Worm (Caenorhabditis elegans) whole organism, young adult: ENCODE results near the gene cab-1.

Source experiments
- B0336.3 ChIP-seq: fragments of 200-800 bp; sonication (Bioruptor generic); IDR thresholded peaks from 2 replicates; pipeline ENCODE4 v1.3.6; 2022; ENCODE audit warnings: missing genetic modification characterization, missing compliant biosample characterization
- C06A6.2 ChIP-seq: fragments of 200-800 bp; sonication (Bioruptor generic); conservative IDR thresholded peaks from 2 replicates; pipeline ENCODE4 v1.3.6; 2022; ENCODE audit warnings: missing genetic modification characterization, missing compliant biosample characterization
- F23B12.7 ChIP-seq: sonication (generic microtip); optimal IDR thresholded peaks from 2 replicates; lab custom pipeline; 2017; ENCODE audit warnings: missing genetic modification characterization, mild to moderate bottlenecking, missing compliant biosample characterization, antibody characterized with exemption, moderate library complexity; ENCODE audit not compliant: insufficient read depth
- F55B11.4 ChIP-seq: sonication (generic microtip); optimal IDR thresholded peaks from 2 replicates; lab custom pipeline; 2016; ENCODE audit warnings: missing compliant biosample characterization, missing genetic modification characterization, borderline replicate concordance; ENCODE audit not compliant: insufficient read depth
- T26A5.8 ChIP-seq: sonication (generic microtip); optimal IDR thresholded peaks from 2 replicates; lab custom pipeline; 2016; ENCODE audit warnings: missing genetic modification characterization, missing compliant biosample characterization
- Y95B8A.8 ChIP-seq: fragments of 200-800 bp; sonication (Bioruptor generic); IDR thresholded peaks from 2 replicates; pipeline ENCODE4 v1.3.6; 2022; ENCODE audit warnings: missing genetic modification reagents, missing genetic modification characterization, missing compliant biosample characterization
- akir-1 ChIP-seq: fragments of 200-800 bp; sonication (Bioruptor generic); optimal IDR thresholded peaks from 2 replicates; lab custom pipeline; 2018; ENCODE audit warnings: mild to moderate bottlenecking, missing genetic modification characterization, moderate library complexity, missing compliant biosample characterization
- aptf-3 ChIP-seq: fragments of 200-800 bp; sonication (Bioruptor generic); IDR thresholded peaks from 2 replicates; pipeline ENCODE4 v1.3.6; 2022; ENCODE audit warnings: missing genetic modification characterization, missing compliant biosample characterization
- athp-1 ChIP-seq: sonication (generic microtip); optimal IDR thresholded peaks from 2 replicates; lab custom pipeline; 2017; ENCODE audit warnings: mild to moderate bottlenecking, missing genetic modification characterization, missing compliant biosample characterization
- attf-5 ChIP-seq: fragments of 200-800 bp; sonication (Bioruptor generic); optimal IDR thresholded peaks from 2 replicates; lab custom pipeline; 2018; ENCODE audit warnings: mild to moderate bottlenecking, missing genetic modification characterization, missing compliant biosample characterization
- bed-1 ChIP-seq: fragments of 200-800 bp; sonication (Bioruptor generic); IDR thresholded peaks from 2 replicates; pipeline ENCODE4 v1.3.6; 2022; ENCODE audit warnings: missing genetic modification reagents, missing genetic modification characterization, missing compliant biosample characterization
- bed-2 ChIP-seq: fragments of 200-800 bp; sonication (Bioruptor generic); IDR thresholded peaks from 2 replicates; pipeline ENCODE4 v1.3.6; 2022; ENCODE audit warnings: missing genetic modification reagents, missing genetic modification characterization, missing compliant biosample characterization
- ceh-27 ChIP-seq: fragments of 200-800 bp; sonication (Bioruptor generic); optimal IDR thresholded peaks from 2 replicates; lab custom pipeline; 2018; ENCODE audit warnings: mild to moderate bottlenecking, missing genetic modification characterization, moderate library complexity, missing compliant biosample characterization
- ceh-58 ChIP-seq: fragments of 200-800 bp; sonication (Bioruptor generic); IDR thresholded peaks from 2 replicates; pipeline ENCODE4 v1.3.6; 2022; ENCODE audit warnings: missing genetic modification characterization, missing compliant biosample characterization
- ceh-91 ChIP-seq: fragments of 200-800 bp; sonication (Bioruptor generic); IDR thresholded peaks from 2 replicates; pipeline ENCODE4 v1.3.6; 2022; ENCODE audit warnings: missing genetic modification reagents, missing genetic modification characterization, missing compliant biosample characterization
- chd-7 ChIP-seq: sonication (generic microtip); optimal IDR thresholded peaks from 2 replicates; lab custom pipeline; 2016; ENCODE audit warnings: mild to moderate bottlenecking, missing genetic modification characterization, moderate library complexity, missing compliant biosample characterization
- dpff-1 ChIP-seq: sonication (generic microtip); optimal IDR thresholded peaks from 2 replicates; lab custom pipeline; 2017; ENCODE audit warnings: mild to moderate bottlenecking, missing genetic modification characterization, missing compliant biosample characterization
- egrh-3 ChIP-seq: fragments of 200-800 bp; sonication (Bioruptor generic); IDR thresholded peaks from 2 replicates; pipeline ENCODE4 v1.3.6; 2022; ENCODE audit warnings: missing genetic modification reagents, missing genetic modification characterization, missing compliant biosample characterization
- ets-4 ChIP-seq: fragments of 200-800 bp; sonication (Bioruptor generic); optimal IDR thresholded peaks from 2 replicates; lab custom pipeline; 2018; ENCODE audit warnings: mild to moderate bottlenecking, missing genetic modification characterization, missing compliant biosample characterization
- hlh-26 ChIP-seq: fragments of 200-800 bp; sonication (Bioruptor generic); conservative IDR thresholded peaks from 2 replicates; pipeline ENCODE4 v1.3.6; 2022; ENCODE audit warnings: missing genetic modification reagents, missing genetic modification characterization, missing compliant biosample characterization
- hmg-1.2 ChIP-seq: fragments of 200-800 bp; sonication (Bioruptor generic); IDR thresholded peaks from 2 replicates; pipeline ENCODE4 v1.3.6; 2022; ENCODE audit warnings: missing genetic modification reagents, missing genetic modification characterization, missing compliant biosample characterization
- hsf-1 ChIP-seq: fragments of 200-800 bp; sonication (Bioruptor generic); IDR thresholded peaks from 2 replicates; pipeline ENCODE4 v1.3.6; 2022; ENCODE audit warnings: missing genetic modification reagents, missing genetic modification characterization, missing compliant biosample characterization
- lin-35 ChIP-seq, 3 experiments: fragments of 150-350 bp in 2 of 3; sonication (generic microtip) in 1 of 3; optimal IDR thresholded peaks; 2 replicates each; lab custom pipeline; 2014 to 2018; ENCODE audit warnings: missing biosample characterization in 3 of 3, missing genetic modification characterization in 3 of 3, missing genetic modification reagents in 3 of 3
- lir-1 ChIP-seq: fragments of 200-800 bp; sonication (Bioruptor generic); conservative IDR thresholded peaks from 2 replicates; pipeline ENCODE4 v1.3.6; 2022; ENCODE audit warnings: missing genetic modification reagents, missing genetic modification characterization, missing compliant biosample characterization
- nfya-1 ChIP-seq: sonication (generic microtip); optimal IDR thresholded peaks from 2 replicates; lab custom pipeline; 2017; ENCODE audit warnings: antibody characterized with exemption, missing compliant biosample characterization, missing genetic modification characterization, borderline replicate concordance; ENCODE audit not compliant: insufficient read depth
- pha-4 ChIP-seq: fragments of 150-350 bp; sonication (generic microtip); optimal IDR thresholded peaks from 2 replicates; lab custom pipeline; 2014; ENCODE audit warnings: missing biosample characterization, missing genetic modification reagents, missing genetic modification characterization
- rec-8 ChIP-seq, 2 experiments: sonication (generic microtip); optimal IDR thresholded peaks; 2 replicates each; lab custom pipeline; 2016; ENCODE audit warnings: mild to moderate bottlenecking in 2 of 2, missing genetic modification characterization in 2 of 2, missing genetic modification reagents in 2 of 2, missing genotype in 2 of 2, missing biosample characterization in 1 of 2, missing compliant biosample characterization in 1 of 2, moderate library complexity in 1 of 2
- sdz-38 ChIP-seq: sonication (generic microtip); optimal IDR thresholded peaks from 2 replicates; lab custom pipeline; 2016; ENCODE audit warnings: missing genotype, missing genetic modification characterization, missing compliant biosample characterization
- snpc-1.3 ChIP-seq: sonication (generic microtip); optimal IDR thresholded peaks from 2 replicates; lab custom pipeline; 2017; ENCODE audit warnings: missing genetic modification characterization, mild to moderate bottlenecking, missing compliant biosample characterization, antibody characterized with exemption, moderate library complexity, missing genotype, missing genetic modification reagents; ENCODE audit not compliant: insufficient read depth
- unc-130 ChIP-seq: sonication (generic microtip); optimal IDR thresholded peaks from 2 replicates; lab custom pipeline; 2016; ENCODE audit warnings: missing genetic modification reagents, missing genetic modification characterization, missing compliant biosample characterization
- zfh-2 ChIP-seq: fragments of 200-800 bp; sonication (Bioruptor generic); conservative IDR thresholded peaks from 2 replicates; pipeline ENCODE4 v1.3.6; 2022; ENCODE audit warnings: missing genetic modification reagents, missing genetic modification characterization, missing compliant biosample characterization
- zim-3 ChIP-seq: sonication (generic microtip); optimal IDR thresholded peaks from 2 replicates; lab custom pipeline; 2017; ENCODE audit warnings: mild to moderate bottlenecking, missing genetic modification characterization, moderate library complexity, missing compliant biosample characterization
- ztf-18 ChIP-seq: sonication (generic microtip); optimal IDR thresholded peaks from 2 replicates; lab custom pipeline; 2016; ENCODE audit warnings: missing genotype, mild to moderate bottlenecking, missing genetic modification characterization, missing compliant biosample characterization
- ztf-3 ChIP-seq: fragments of 200-800 bp; sonication (Bioruptor generic); optimal IDR thresholded peaks from 2 replicates; lab custom pipeline; 2018; ENCODE audit warnings: mild to moderate bottlenecking, missing genetic modification characterization, missing compliant biosample characterization

cab-1 gene

ce11 chrX:12212801-12213200, at the start of gene cab-1:
cab-1 (minus strand) TSS chrX:12212901.
- TF ChIP-seq bed-2 (GFP tag; lab: Robert Waterston, UW), result no peak
- no peak for TF ChIP-seq zim-3 (tag; lab: Kevin White, UChicago)
- TF ChIP-seq snpc-1.3, result no peak
- TF ChIP-seq ceh-58 (GFP tag; lab: Robert Waterston, UW), result no peak
- no peak for TF ChIP-seq ceh-27 (GFP tag; lab: Kevin White, UChicago)
- no peak for TF ChIP-seq rec-8 (tag; optimal IDR thresholded peaks at IDR 0.05; lab: Kevin White, UChicago)
- no peak for TF ChIP-seq bed-1 (GFP tag; lab: Robert Waterston, UW)
- TF ChIP-seq F23B12.7 (tag; lab: Kevin White, UChicago), result no peak
- TF ChIP-seq ztf-3, result no peak
- TF ChIP-seq lin-35 (GFP tag; optimal IDR thresholded peaks at IDR 0.05; lab: Kevin White, UChicago), result no peak
- no peak for TF ChIP-seq nfya-1 (tag; lab: Kevin White, UChicago)
- TF ChIP-seq dpff-1, result no peak
- TF ChIP-seq Y95B8A.8, result no peak
- TF ChIP-seq chd-7 (tag; lab: Kevin White, UChicago), result no peak

- TF ChIP-seq unc-130 (GFP tag; lab: Kevin White, UChicago), result no peak
- peak; percentile 62; the same call in 1 of the 2 replicates for TF ChIP-seq egrh-3 (GFP tag; lab: Robert Waterston, UW)
- TF ChIP-seq zfh-2 (GFP tag; lab: Robert Waterston, UW), result peak; percentile 91
- TF ChIP-seq, all 124 proteins: peak for 2
Measured at ce11 chrX:12260381-12260931, 47.8 kb upstream of the cab-1 start, which contains the start of gene E01G6.1. E01G6.1 (plus strand) TSS chrX:12260881.

ce11 chrX:12256594-12257048, 43.9 kb upstream of the cab-1 start, which contains the start of gene E01G6.2:
E01G6.2 (plus strand) TSS chrX:12256644.
- TF ChIP-seq zfh-2 (GFP tag; lab: Robert Waterston, UW) (peak; percentile 50), ztf-18 (tag; lab: Kevin White, UChicago) (no peak)
- TF ChIP-seq, all 124 proteins: peak for 1

- TF ChIP-seq T26A5.8 (no peak), zfh-2 (GFP tag; lab: Robert Waterston, UW) (no peak), B0336.3 (GFP tag; lab: Robert Waterston, UW) (no peak), nfya-1 (tag; lab: Kevin White, UChicago) (no peak), athp-1 (tag; lab: Kevin White, UChicago) (no peak), F55B11.4 (tag; lab: Kevin White, UChicago) (no peak)
Measured at ce11 chrX:12252189-12252588, 39.5 kb upstream of the cab-1 start.

- TF ChIP-seq lir-1 (GFP tag; lab: Robert Waterston, UW) (no peak), C06A6.2 (GFP tag; lab: Robert Waterston, UW) (no peak), pha-4 (tag; lab: Kevin White, UChicago) (no peak), aptf-3 (GFP tag; lab: Robert Waterston, UW) (no peak), hlh-26 (GFP tag; lab: Robert Waterston, UW) (no peak), ceh-91 (no peak), bed-1 (GFP tag; lab: Robert Waterston, UW) (no peak), unc-130 (GFP tag; lab: Kevin White, UChicago) (no peak), hsf-1 (no peak), sdz-38 (tag; lab: Kevin White, UChicago) (no peak), ets-4 (GFP tag; lab: Kevin White, UChicago) (no peak), akir-1 (GFP tag; lab: Kevin White, UChicago) (no peak), hmg-1.2 (GFP tag; lab: Robert Waterston, UW) (no peak), attf-5 (GFP tag; lab: Kevin White, UChicago) (no peak)
- TF ChIP-seq, all 124 proteins: peak for 0
Measured at ce11 chrX:12248140-12248539, 35.4 kb upstream of the cab-1 start.
